Fruit fly (Drosophila melanogaster) whole organism, embryonic: ENCODE data around the gene Syx8.

Source experiments
- Atf-2 ChIP-seq: fragments of 200-800 bp; sonication (Bioruptor generic); optimal IDR thresholded peaks from 2 replicates; lab custom pipeline; 2016; ENCODE audit warnings: missing biosample characterization, missing genetic modification characterization
- Bgb ChIP-seq: fragments of 200-800 bp; sonication (Bioruptor generic); IDR thresholded peaks from 2 replicates; pipeline ENCODE4 v1.3.6; 2022; ENCODE audit warnings: missing biosample characterization, missing genetic modification characterization; ENCODE audit not compliant: partially characterized antibody
- Bteb2 ChIP-seq: fragments of 200-800 bp; sonication (Bioruptor generic); optimal IDR thresholded peaks from 2 replicates; lab custom pipeline; 2016; ENCODE audit warnings: missing biosample characterization, missing genetic modification characterization
- CG10543 ChIP-seq: fragments of 200-800 bp; sonication (Bioruptor generic); optimal IDR thresholded peaks from 3 replicates; lab custom pipeline; 2017; ENCODE audit warnings: missing biosample characterization, mild to moderate bottlenecking, missing genetic modification characterization, moderate library complexity
- CG11456 ChIP-seq: fragments of 200-800 bp; sonication (Bioruptor generic); IDR thresholded peaks from 3 replicates; pipeline ENCODE4 v1.3.6; 2022; ENCODE audit warnings: missing biosample characterization, missing genetic modification characterization
- CG13894 ChIP-seq: fragments of 200-800 bp; sonication (Bioruptor generic); optimal IDR thresholded peaks from 3 replicates; lab custom pipeline; 2018; ENCODE audit warnings: missing biosample characterization, mild to moderate bottlenecking, missing genetic modification characterization, moderate library complexity
- CG17829 ChIP-seq: fragments of 200-800 bp; optimal IDR thresholded peaks from 2 replicates; lab custom pipeline; 2019; ENCODE audit warnings: missing biosample characterization, mild to moderate bottlenecking, missing genetic modification characterization, moderate library complexity
- CG1792 ChIP-seq: fragments of 200-800 bp; sonication (Bioruptor generic); optimal IDR thresholded peaks from 2 replicates; lab custom pipeline; 2016; ENCODE audit warnings: missing biosample characterization, missing genetic modification characterization
- CG2678 ChIP-seq: fragments of 200-800 bp; sonication (Bioruptor generic); optimal IDR thresholded peaks from 3 replicates; lab custom pipeline; 2019; ENCODE audit warnings: missing biosample characterization, mild to moderate bottlenecking, missing genetic modification characterization, moderate library complexity
- CG34376 ChIP-seq: fragments of 200-800 bp; sonication (Bioruptor generic); optimal IDR thresholded peaks from 2 replicates; lab custom pipeline; 2018; ENCODE audit warnings: missing biosample characterization, mild to moderate bottlenecking, missing genetic modification characterization
- CG7271 ChIP-seq: fragments of 200-800 bp; sonication (Bioruptor generic); optimal IDR thresholded peaks from 2 replicates; lab custom pipeline; 2018; ENCODE audit warnings: missing biosample characterization, mild to moderate bottlenecking, missing genetic modification characterization, moderate library complexity
- CG7556 ChIP-seq: fragments of 200-800 bp; sonication (Bioruptor generic); optimal IDR thresholded peaks from 2 replicates; lab custom pipeline; 2017; ENCODE audit warnings: missing biosample characterization, mild to moderate bottlenecking, missing genetic modification characterization
- CG7745 ChIP-seq: fragments of 200-800 bp; sonication (Bioruptor generic); optimal IDR thresholded peaks from 2 replicates; lab custom pipeline; 2018; ENCODE audit warnings: missing biosample characterization, mild to moderate bottlenecking, missing genetic modification characterization, moderate library complexity
- CG8924 ChIP-seq: fragments of 200-800 bp; optimal IDR thresholded peaks from 3 replicates; lab custom pipeline; 2019; ENCODE audit warnings: missing biosample characterization, mild to moderate bottlenecking, missing genetic modification characterization, moderate library complexity
- CHES-1-like ChIP-seq: fragments of 200-800 bp; sonication (Bioruptor generic); optimal IDR thresholded peaks from 2 replicates; lab custom pipeline; 2016; ENCODE audit warnings: missing biosample characterization, missing genetic modification characterization
- Doc3 ChIP-seq: fragments of 200-800 bp; sonication (Bioruptor generic); IDR thresholded peaks from 3 replicates; pipeline ENCODE4 v1.3.6; 2022; ENCODE audit warnings: missing biosample characterization, missing genetic modification characterization; ENCODE audit not compliant: partially characterized antibody
- Dp ChIP-seq: fragments of 200-800 bp; sonication (Bioruptor generic); optimal IDR thresholded peaks from 2 replicates; lab custom pipeline; 2018; ENCODE audit warnings: missing biosample characterization, mild to moderate bottlenecking, missing genetic modification characterization, moderate library complexity
- E2f2 ChIP-seq: fragments of 200-800 bp; sonication (Bioruptor generic); IDR thresholded peaks from 2 replicates; pipeline ENCODE4 v1.3.6; 2022; ENCODE audit warnings: missing biosample characterization, missing genetic modification characterization
- ERR ChIP-seq: fragments of 200-800 bp; sonication (Bioruptor generic); optimal IDR thresholded peaks from 2 replicates; lab custom pipeline; 2016; ENCODE audit warnings: missing biosample characterization, missing genetic modification characterization
- Ets65A ChIP-seq: fragments of 200-800 bp; sonication (Bioruptor generic); peaks from one replicate; lab custom pipeline; 2016; ENCODE audit warnings: missing biosample characterization, missing genetic modification characterization
- Fer1 ChIP-seq: fragments of 200-800 bp; sonication (Bioruptor generic); optimal IDR thresholded peaks from 2 replicates; lab custom pipeline; 2017; ENCODE audit warnings: missing biosample characterization, mild to moderate bottlenecking, missing genetic modification characterization
- Fer3 ChIP-seq: fragments of 200-800 bp; sonication (Bioruptor generic); optimal IDR thresholded peaks from 2 replicates; lab custom pipeline; 2018; ENCODE audit warnings: missing biosample characterization, mild to moderate bottlenecking, missing genetic modification characterization, moderate library complexity
- HmgD ChIP-seq: fragments of 200-800 bp; sonication (Bioruptor generic); optimal IDR thresholded peaks from 3 replicates; lab custom pipeline; 2016; ENCODE audit warnings: missing biosample characterization, missing genetic modification characterization
- MBD-R2 ChIP-seq: fragments of 200-800 bp; sonication (Bioruptor generic); IDR thresholded peaks from 2 replicates; pipeline ENCODE4 v1.3.6; 2022; ENCODE audit warnings: missing biosample characterization, missing genetic modification characterization
- Mrtf ChIP-seq: fragments of 200-800 bp; sonication (Bioruptor generic); IDR thresholded peaks from 3 replicates; pipeline ENCODE4 v1.3.6; 2022; ENCODE audit warnings: missing biosample characterization, missing genetic modification characterization
- Nf-YC ChIP-seq: fragments of 200-800 bp; optimal IDR thresholded peaks from 3 replicates; lab custom pipeline; 2019; ENCODE audit warnings: missing biosample characterization, mild to moderate bottlenecking, missing genetic modification characterization, moderate library complexity
- Opbp ChIP-seq: fragments of 200-800 bp; sonication (Bioruptor generic); IDR thresholded peaks from 3 replicates; pipeline ENCODE4 v1.3.6; 2022; ENCODE audit warnings: missing biosample characterization, missing genetic modification characterization; ENCODE audit not compliant: partially characterized antibody
- PHDP ChIP-seq: fragments of 200-800 bp; sonication (Bioruptor generic); optimal IDR thresholded peaks from 3 replicates; lab custom pipeline; 2018; ENCODE audit warnings: missing biosample characterization, mild to moderate bottlenecking, missing genetic modification characterization, moderate library complexity
- YL-1 ChIP-seq: fragments of 200-800 bp; sonication (Bioruptor generic); optimal IDR thresholded peaks from 3 replicates; lab custom pipeline; 2017; ENCODE audit warnings: missing biosample characterization, mild to moderate bottlenecking, missing genetic modification characterization
- al ChIP-seq: fragments of 200-800 bp; sonication (Bioruptor generic); IDR thresholded peaks from 2 replicates; pipeline ENCODE4 v1.3.6; 2022; ENCODE audit warnings: missing biosample characterization, missing genetic modification characterization
- ash1 ChIP-seq: fragments of 200-800 bp; sonication (Bioruptor generic); optimal IDR thresholded peaks from 2 replicates; lab custom pipeline; 2018; ENCODE audit warnings: missing biosample characterization, mild to moderate bottlenecking, missing genetic modification characterization
- bbx ChIP-seq: fragments of 200-800 bp; sonication (Bioruptor generic); IDR thresholded peaks from 2 replicates; pipeline ENCODE4 v1.3.6; 2022; ENCODE audit warnings: missing biosample characterization, missing genetic modification characterization; ENCODE audit not compliant: partially characterized antibody
- br ChIP-seq: fragments of >200 bp; optimal IDR thresholded peaks from 2 replicates; lab custom pipeline; 2017
- cas ChIP-seq: fragments of 200-800 bp; sonication (Bioruptor generic); IDR thresholded peaks from 2 replicates; pipeline ENCODE4 v1.3.6; 2022; ENCODE audit warnings: missing biosample characterization, missing genetic modification characterization
- crc ChIP-seq: fragments of 200-800 bp; sonication (Bioruptor generic); optimal IDR thresholded peaks from 2 replicates; lab custom pipeline; 2016; ENCODE audit warnings: missing biosample characterization, missing genetic modification characterization
- crol ChIP-seq: fragments of 200-800 bp; sonication (Bioruptor generic); IDR thresholded peaks from 2 replicates; pipeline ENCODE4 v1.3.6; 2022; ENCODE audit warnings: missing biosample characterization, missing genetic modification characterization
- da ChIP-seq: fragments of 200-800 bp; sonication (Bioruptor generic); optimal IDR thresholded peaks from 2 replicates; lab custom pipeline; 2016; ENCODE audit warnings: missing biosample characterization, missing genetic modification characterization
- dan ChIP-seq: fragments of 200-800 bp; sonication (Bioruptor generic); IDR thresholded peaks from 2 replicates; pipeline ENCODE4 v1.3.6; 2022; ENCODE audit warnings: missing biosample characterization, missing genetic modification characterization
- fd64A ChIP-seq: fragments of 200-800 bp; sonication (Bioruptor generic); optimal IDR thresholded peaks from 3 replicates; lab custom pipeline; 2018; ENCODE audit warnings: missing biosample characterization, mild to moderate bottlenecking, missing genetic modification characterization
- ind ChIP-seq: fragments of 200-800 bp; sonication (Bioruptor generic); optimal IDR thresholded peaks from 3 replicates; lab custom pipeline; 2016; ENCODE audit warnings: missing biosample characterization, missing genetic modification characterization
- lab ChIP-seq: fragments of 200-800 bp; sonication (Bioruptor generic); optimal IDR thresholded peaks from 3 replicates; lab custom pipeline; 2017; ENCODE audit warnings: missing biosample characterization, missing genetic modification characterization, mild to moderate bottlenecking, moderate library complexity, missing genetic modification reagents
- prd ChIP-seq, 3 experiments: fragments of >200 bp in 2 of 3; fragments of 200-800 bp in 1 of 3; sonication (Bioruptor generic) in 1 of 3; optimal IDR thresholded peaks in 2 of 3; IDR thresholded peaks in 1 of 3; 2 replicates in 2 of 3; 3 replicates in 1 of 3; pipeline versions ENCODE4 v1.3.6 to Lab custom; 2017 to 2022; ENCODE audit warnings: missing biosample characterization in 1 of 3, missing genetic modification characterization in 1 of 3
- row ChIP-seq: fragments of 200-800 bp; sonication (Bioruptor generic); IDR thresholded peaks from 3 replicates; pipeline ENCODE4 v1.3.6; 2022; ENCODE audit warnings: missing biosample characterization, missing genetic modification characterization
- sim ChIP-seq: fragments of 200-800 bp; sonication (Bioruptor generic); IDR thresholded peaks from 2 replicates; pipeline ENCODE4 v1.3.6; 2022; ENCODE audit warnings: missing biosample characterization, missing genetic modification characterization
- slp2 ChIP-seq: fragments of 200-800 bp; sonication (Bioruptor generic); optimal IDR thresholded peaks from 2 replicates; lab custom pipeline; 2016; ENCODE audit warnings: missing biosample characterization, missing genetic modification characterization
- ssp ChIP-seq: fragments of 200-800 bp; sonication (Bioruptor generic); IDR thresholded peaks from 2 replicates; pipeline ENCODE4 v1.3.6; 2022; ENCODE audit warnings: missing biosample characterization, missing genetic modification characterization
- vnd ChIP-seq: fragments of 200-800 bp; sonication (Bioruptor generic); IDR thresholded peaks from 3 replicates; pipeline ENCODE4 v1.3.6; 2022; ENCODE audit warnings: missing biosample characterization, missing genetic modification characterization; ENCODE audit not compliant: partially characterized antibody
- yki ChIP-seq: fragments of >200 bp; optimal IDR thresholded peaks from 3 replicates; lab custom pipeline; 2018
- zen ChIP-seq: fragments of 200-800 bp; sonication (Bioruptor generic); optimal IDR thresholded peaks from 3 replicates; lab custom pipeline; 2018; ENCODE audit warnings: missing biosample characterization, mild to moderate bottlenecking, missing genetic modification characterization, moderate library complexity
- zf30C ChIP-seq: fragments of 200-800 bp; sonication (Bioruptor generic); optimal IDR thresholded peaks from 3 replicates; lab custom pipeline; 2018; ENCODE audit warnings: missing biosample characterization, mild to moderate bottlenecking, missing genetic modification characterization

Syx8 gene

dm6 chr3L:16582678-16583315 lies 4.1 kb downstream of the Syx8 start, which contains the start of gene Rpn12 (continued):
- TF ChIP-seq HmgD (GFP tag; lab: Kevin White, UChicago): no peak
- TF ChIP-seq cas (GFP tag; lab: Robert Waterston, UW): no peak
- peak; percentile 42 for TF ChIP-seq Nf-YC (tag; lab: Kevin White, UChicago)
- TF ChIP-seq prd (optimal IDR thresholded peaks at IDR 0.05; lab: Kevin White, UChicago): no peak
- no peak for TF ChIP-seq prd (GFP tag; IDR thresholded peaks at IDR 0.05; lab: Robert Waterston, UW)
- TF ChIP-seq Fer3 (tag; lab: Kevin White, UChicago): peak; percentile 19
- TF ChIP-seq zf30C (GFP tag; lab: Kevin White, UChicago): peak; percentile 25
- TF ChIP-seq ssp (GFP tag; lab: Robert Waterston, UW): no peak
- TF ChIP-seq vnd (GFP tag; lab: Robert Waterston, UW): peak; percentile 70; the same call in 2 of the 3 replicates
- TF ChIP-seq Bgb: peak; percentile 81
- TF ChIP-seq E2f2 (GFP tag; lab: Robert Waterston, UW): peak; percentile 40; the same call in 1 of the 2 replicates
- peak; percentile 15; the same call in 1 of the 2 replicates for TF ChIP-seq al
- peak; percentile 65 for TF ChIP-seq Bteb2 (GFP tag; lab: Kevin White, UChicago)
- TF ChIP-seq Ets65A (GFP tag; lab: Kevin White, UChicago): no peak
- TF ChIP-seq CG7745 (tag; lab: Kevin White, UChicago): no peak
- TF ChIP-seq Opbp (GFP tag; lab: Robert Waterston, UW): peak; percentile 78; the same call in 2 of the 3 replicates
- peak; percentile 42 for TF ChIP-seq CG17829 (tag; lab: Kevin White, UChicago)
- TF ChIP-seq CG11456 (GFP tag; lab: Robert Waterston, UW): no peak; the same call in 2 of the 3 replicates
- peak; percentile 56 for TF ChIP-seq Fer1 (GFP tag; lab: Kevin White, UChicago)
- no peak for TF ChIP-seq fd64A (GFP tag; lab: Kevin White, UChicago)
- peak; percentile 23 for TF ChIP-seq YL-1 (GFP tag; lab: Kevin White, UChicago)
- TF ChIP-seq Dp (GFP tag; lab: Kevin White, UChicago): peak; percentile 28
- peak; percentile 36 for TF ChIP-seq CHES-1-like (GFP tag; lab: Kevin White, UChicago)
- peak; percentile 37 for TF ChIP-seq CG1792 (GFP tag; lab: Kevin White, UChicago)
- peak; percentile 54 for TF ChIP-seq CG10543 (GFP tag; lab: Kevin White, UChicago)
- TF ChIP-seq CG8924 (tag; lab: Kevin White, UChicago): peak; percentile 28
- TF ChIP-seq bbx (GFP tag; lab: Robert Waterston, UW): peak; percentile 82
- no peak for TF ChIP-seq crol (GFP tag; lab: Robert Waterston, UW)
- TF ChIP-seq CG7556 (GFP tag; lab: Kevin White, UChicago): peak; percentile 3
- no peak for TF ChIP-seq yki
- TF ChIP-seq MBD-R2 (GFP tag; lab: Robert Waterston, UW): peak; percentile 69
- peak; percentile 49 for TF ChIP-seq CG2678 (tag; lab: Kevin White, UChicago)
- TF ChIP-seq ind (GFP tag; lab: Kevin White, UChicago): peak; percentile 37
- no peak for TF ChIP-seq br (lab: Kevin White, UChicago)
- no peak for TF ChIP-seq da (GFP tag; lab: Kevin White, UChicago)
- no peak for TF ChIP-seq Mrtf
- peak; percentile 50 for TF ChIP-seq zen
- no peak for TF ChIP-seq crc
- TF ChIP-seq CG7271 (tag; lab: Kevin White, UChicago): no peak
- TF ChIP-seq PHDP (tag; lab: Kevin White, UChicago): peak; percentile 36
- no peak for TF ChIP-seq ash1
- peak; percentile 37 for TF ChIP-seq slp2
- TF ChIP-seq sim (GFP tag; lab: Robert Waterston, UW): no peak
- TF ChIP-seq CG34376 (GFP tag; lab: Kevin White, UChicago): no peak
- no peak for TF ChIP-seq lab
- no peak for TF ChIP-seq dan (GFP tag; lab: Robert Waterston, UW)
- peak; percentile 80 for TF ChIP-seq Doc3 (GFP tag; lab: Robert Waterston, UW)
- TF ChIP-seq row (GFP tag; lab: Robert Waterston, UW): peak; percentile 68
- no peak for TF ChIP-seq ERR (GFP tag; lab: Kevin White, UChicago)
- no peak for TF ChIP-seq Atf-2 (GFP tag; lab: Kevin White, UChicago)
- peak; percentile 66 for TF ChIP-seq CG13894 (tag; lab: Kevin White, UChicago)
